Fruit fly (Drosophila melanogaster) Kc167 (cell line): ENCODE results near the gene Ziz.

Experiments used
- h ChIP-seq: fragments of >200 bp; optimal IDR thresholded peaks from 3 replicates; lab custom pipeline; 2018; ENCODE audit warnings: missing external identifiers
- insv ChIP-seq: fragments of >200 bp; optimal IDR thresholded peaks from 3 replicates; lab custom pipeline; 2018; ENCODE audit warnings: missing external identifiers
- psq ChIP-seq: fragments of >200 bp; optimal IDR thresholded peaks from 2 replicates; lab custom pipeline; 2017; ENCODE audit warnings: missing external identifiers

- TF ChIP-seq psq (lab: Kevin White, UChicago) (no peak), h (no peak), insv (lab: Kevin White, UChicago) (no peak)
These were observed 30.0 kb upstream of the Ziz start for dm6 chr2L:7526129-7526528.
